Worm (Caenorhabditis elegans): ENCODE data around the gene C28A5.2.

DNA sequence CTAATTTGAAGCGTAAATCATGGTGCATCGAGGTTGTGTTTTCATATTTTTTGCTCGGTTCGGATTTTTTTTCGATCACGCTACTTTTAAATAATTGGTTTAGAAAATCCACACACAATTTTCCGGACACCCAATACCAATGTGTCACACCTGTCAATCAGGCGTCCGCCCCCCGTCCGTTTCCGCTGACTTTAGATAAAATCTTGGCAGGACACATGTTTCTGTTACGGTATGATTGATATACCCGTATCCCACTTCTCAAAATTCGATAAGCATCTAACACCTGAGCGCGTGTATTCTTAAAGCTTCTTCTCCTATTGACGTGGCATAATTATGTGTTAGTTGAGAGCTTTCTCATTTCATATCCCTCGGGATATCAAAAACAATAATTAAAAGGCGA, 8.7 kb upstream of the C28A5.2 start:
- no peak for TF ChIP-seq nhr-11 (tag; optimal IDR thresholded peaks at IDR 0.05)
- TF ChIP-seq ceh-88 (GFP tag; IDR thresholded peaks at IDR 0.05), result no peak
- TF ChIP-seq ama-1 (optimal IDR thresholded peaks at IDR 0.05), result no peak
- no peak for TF ChIP-seq nhr-12 (tag; optimal IDR thresholded peaks at IDR 0.05)

Measured in whole organism, L1 larva.